Fruit fly (Drosophila melanogaster) whole organism, prepupa: ENCODE measurements around the gene Cp18.

ENCODE experiments used
- Blimp-1 ChIP-seq: fragments of 200-800 bp; sonication (Bioruptor generic); optimal IDR thresholded peaks from 3 replicates; lab custom pipeline; 2017; ENCODE audit warnings: missing biosample characterization, missing genetic modification characterization, mild to moderate bottlenecking, moderate library complexity, missing genetic modification reagents
- CG10631 ChIP-seq: fragments of 200-800 bp; sonication (Bioruptor generic); optimal IDR thresholded peaks from 2 replicates; lab custom pipeline; 2016; ENCODE audit warnings: missing biosample characterization, missing genetic modification characterization
- CG10669 ChIP-seq: fragments of 200-800 bp; sonication (Bioruptor generic); optimal IDR thresholded peaks from 3 replicates; lab custom pipeline; 2018; ENCODE audit warnings: missing biosample characterization, mild to moderate bottlenecking, missing genetic modification characterization, moderate library complexity
- CG11762 ChIP-seq: fragments of 200-800 bp; sonication (Bioruptor generic); optimal IDR thresholded peaks from 3 replicates; lab custom pipeline; 2016; ENCODE audit warnings: missing biosample characterization, missing genetic modification characterization; ENCODE audit not compliant: insufficient read depth
- CG15336 ChIP-seq: fragments of 200-800 bp; sonication (Bioruptor generic); IDR thresholded peaks from 2 replicates; pipeline ENCODE4 v1.3.6; 2022; ENCODE audit warnings: missing biosample characterization, missing genetic modification characterization
- CG16779 ChIP-seq: fragments of 200-800 bp; sonication (Bioruptor generic); optimal IDR thresholded peaks from 3 replicates; lab custom pipeline; 2017; ENCODE audit warnings: missing biosample characterization, mild to moderate bottlenecking, missing genetic modification characterization
- CG3032 ChIP-seq: fragments of 200-800 bp; optimal IDR thresholded peaks from 2 replicates; lab custom pipeline; 2019; ENCODE audit warnings: missing biosample characterization, mild to moderate bottlenecking, missing genetic modification characterization, moderate library complexity
- CG31627 ChIP-seq: fragments of 200-800 bp; sonication (Bioruptor generic); optimal IDR thresholded peaks from 3 replicates; lab custom pipeline; 2016; ENCODE audit warnings: missing biosample characterization, missing genetic modification characterization
- CG32006 ChIP-seq: fragments of 200-800 bp; sonication (Bioruptor generic); optimal IDR thresholded peaks from 3 replicates; lab custom pipeline; 2017; ENCODE audit warnings: missing biosample characterization, mild to moderate bottlenecking, missing genetic modification characterization
- CG34406 ChIP-seq: fragments of 200-800 bp; sonication (Bioruptor generic); optimal IDR thresholded peaks from 3 replicates; lab custom pipeline; 2016; ENCODE audit warnings: missing biosample characterization, missing genetic modification characterization
- CG4318 ChIP-seq: fragments of 200-800 bp; sonication (Bioruptor generic); optimal IDR thresholded peaks from 3 replicates; lab custom pipeline; 2017; ENCODE audit warnings: missing biosample characterization, mild to moderate bottlenecking, missing genetic modification characterization
- CG6163 ChIP-seq: fragments of 200-800 bp; sonication (Bioruptor generic); IDR thresholded peaks from 3 replicates; pipeline ENCODE4 v1.3.6; 2022; ENCODE audit warnings: missing biosample characterization, missing genetic modification characterization
- CG6276 ChIP-seq: fragments of 200-800 bp; sonication (Bioruptor generic); optimal IDR thresholded peaks from 2 replicates; lab custom pipeline; 2017; ENCODE audit warnings: missing biosample characterization, mild to moderate bottlenecking, missing genetic modification characterization
- CG6792 ChIP-seq: fragments of 200-800 bp; sonication (Bioruptor generic); optimal IDR thresholded peaks from 3 replicates; lab custom pipeline; 2016; ENCODE audit warnings: missing biosample characterization, missing genetic modification characterization
- CG6808 ChIP-seq: fragments of 200-800 bp; sonication (Bioruptor generic); optimal IDR thresholded peaks from 3 replicates; lab custom pipeline; 2017; ENCODE audit warnings: missing biosample characterization, missing genetic modification characterization, mild to moderate bottlenecking, moderate library complexity, missing genetic modification reagents
- CG6854 ChIP-seq: fragments of 200-800 bp; sonication (Bioruptor generic); optimal IDR thresholded peaks from 2 replicates; lab custom pipeline; 2017; ENCODE audit warnings: missing biosample characterization, mild to moderate bottlenecking, missing genetic modification characterization
- CG8119 ChIP-seq: fragments of 200-800 bp; sonication (Bioruptor generic); IDR thresholded peaks from 3 replicates; pipeline ENCODE4 v1.3.6; 2022; ENCODE audit warnings: missing biosample characterization, missing genetic modification characterization
- CG8319 ChIP-seq: fragments of 200-800 bp; sonication (Bioruptor generic); optimal IDR thresholded peaks from 3 replicates; lab custom pipeline; 2016; ENCODE audit warnings: missing biosample characterization, missing genetic modification characterization
- CG8632 ChIP-seq: fragments of 200-800 bp; sonication (Bioruptor generic); optimal IDR thresholded peaks from 3 replicates; lab custom pipeline; 2016; ENCODE audit warnings: missing biosample characterization, missing genetic modification characterization
- CG9139 ChIP-seq: fragments of 200-800 bp; sonication (Bioruptor generic); optimal IDR thresholded peaks from 3 replicates; lab custom pipeline; 2017; ENCODE audit warnings: missing biosample characterization, mild to moderate bottlenecking, missing genetic modification characterization
- Eip75B ChIP-seq: fragments of 200-800 bp; sonication (Bioruptor generic); optimal IDR thresholded peaks from 3 replicates; lab custom pipeline; 2016; ENCODE audit warnings: missing biosample characterization, missing genetic modification characterization
- Eip78C ChIP-seq: fragments of 200-800 bp; sonication (Bioruptor generic); peaks from one replicate; lab custom pipeline; 2016; ENCODE audit warnings: missing biosample characterization, missing genetic modification characterization
- Ets21C ChIP-seq: fragments of 200-800 bp; sonication (Bioruptor generic); optimal IDR thresholded peaks from 3 replicates; lab custom pipeline; 2016; ENCODE audit warnings: missing biosample characterization, missing genetic modification characterization
- Ets96B ChIP-seq: fragments of 200-800 bp; optimal IDR thresholded peaks from 2 replicates; lab custom pipeline; 2019; ENCODE audit warnings: missing biosample characterization, mild to moderate bottlenecking, missing genetic modification characterization, moderate library complexity
- Gug ChIP-seq: fragments of 200-800 bp; sonication (Bioruptor generic); IDR thresholded peaks from 2 replicates; pipeline ENCODE4 v1.3.6; 2022; ENCODE audit warnings: missing biosample characterization, missing genetic modification characterization
- Hr4 ChIP-seq: fragments of 200-800 bp; sonication (Bioruptor generic); optimal IDR thresholded peaks from 3 replicates; lab custom pipeline; 2016; ENCODE audit warnings: missing biosample characterization, missing genetic modification characterization
- Lpt ChIP-seq: fragments of 200-800 bp; sonication (Bioruptor generic); optimal IDR thresholded peaks from 3 replicates; lab custom pipeline; 2016; ENCODE audit warnings: missing biosample characterization, missing genetic modification characterization
- Met ChIP-seq: fragments of 200-800 bp; sonication (Bioruptor generic); optimal IDR thresholded peaks from 3 replicates; lab custom pipeline; 2016; ENCODE audit warnings: missing biosample characterization, missing genetic modification characterization
- Smox ChIP-seq: fragments of 200-800 bp; sonication (Bioruptor generic); optimal IDR thresholded peaks from 3 replicates; lab custom pipeline; 2016; ENCODE audit warnings: missing biosample characterization, missing genetic modification characterization
- Sox102F ChIP-seq: fragments of 200-800 bp; sonication (Bioruptor generic); optimal IDR thresholded peaks from 2 replicates; lab custom pipeline; 2016; ENCODE audit warnings: missing biosample characterization, mild to moderate bottlenecking, missing genetic modification characterization
- Sox14 ChIP-seq: fragments of 200-800 bp; sonication (Bioruptor generic); optimal IDR thresholded peaks from 3 replicates; lab custom pipeline; 2016; ENCODE audit warnings: missing biosample characterization, missing genetic modification characterization
- achi ChIP-seq: fragments of 200-800 bp; sonication (Bioruptor generic); optimal IDR thresholded peaks from 3 replicates; lab custom pipeline; 2016; ENCODE audit warnings: missing biosample characterization, missing genetic modification characterization
- acj6 ChIP-seq: fragments of 200-800 bp; sonication (Bioruptor generic); optimal IDR thresholded peaks from 3 replicates; lab custom pipeline; 2016; ENCODE audit warnings: missing biosample characterization, missing genetic modification characterization
- dac ChIP-seq: fragments of 200-800 bp; sonication (Bioruptor generic); optimal IDR thresholded peaks from 2 replicates; lab custom pipeline; 2017; ENCODE audit warnings: missing biosample characterization, mild to moderate bottlenecking, missing genetic modification characterization
- dsx ChIP-seq: fragments of 200-800 bp; optimal IDR thresholded peaks from 3 replicates; lab custom pipeline; 2019; ENCODE audit warnings: missing biosample characterization, mild to moderate bottlenecking, missing genetic modification characterization, moderate library complexity; ENCODE audit not compliant: poor library complexity, severe bottlenecking
- eg ChIP-seq: fragments of 200-800 bp; sonication (Bioruptor generic); IDR thresholded peaks from 3 replicates; pipeline ENCODE4 v1.3.6; 2022; ENCODE audit warnings: missing biosample characterization, missing genetic modification characterization
- esn ChIP-seq: fragments of 200-800 bp; sonication (Bioruptor generic); optimal IDR thresholded peaks from 2 replicates; lab custom pipeline; 2016; ENCODE audit warnings: missing biosample characterization, mild to moderate bottlenecking, missing genetic modification characterization, moderate library complexity
- fd59A ChIP-seq: fragments of 200-800 bp; sonication (Bioruptor generic); optimal IDR thresholded peaks from 2 replicates; lab custom pipeline; 2017; ENCODE audit warnings: missing biosample characterization, mild to moderate bottlenecking, missing genetic modification characterization, missing genetic modification reagents
- fkh ChIP-seq: fragments of 200-800 bp; sonication (Bioruptor generic); optimal IDR thresholded peaks from 3 replicates; lab custom pipeline; 2017; ENCODE audit warnings: missing biosample characterization, mild to moderate bottlenecking, missing genetic modification characterization, moderate library complexity
- lz ChIP-seq: fragments of 200-800 bp; sonication (Bioruptor generic); optimal IDR thresholded peaks from 3 replicates; lab custom pipeline; 2016; ENCODE audit warnings: missing biosample characterization, missing genetic modification characterization
- net ChIP-seq: fragments of 200-800 bp; sonication (Bioruptor generic); optimal IDR thresholded peaks from 3 replicates; lab custom pipeline; 2016; ENCODE audit warnings: missing biosample characterization, missing genetic modification characterization
- pdm3 ChIP-seq: fragments of 200-800 bp; sonication (Bioruptor generic); optimal IDR thresholded peaks from 3 replicates; lab custom pipeline; 2016; ENCODE audit warnings: missing biosample characterization, missing genetic modification characterization
- vri ChIP-seq: fragments of 200-800 bp; sonication (Bioruptor generic); optimal IDR thresholded peaks from 3 replicates; lab custom pipeline; 2016; ENCODE audit warnings: missing biosample characterization, mild to moderate bottlenecking, missing genetic modification characterization

Gene Cp18

DNA sequence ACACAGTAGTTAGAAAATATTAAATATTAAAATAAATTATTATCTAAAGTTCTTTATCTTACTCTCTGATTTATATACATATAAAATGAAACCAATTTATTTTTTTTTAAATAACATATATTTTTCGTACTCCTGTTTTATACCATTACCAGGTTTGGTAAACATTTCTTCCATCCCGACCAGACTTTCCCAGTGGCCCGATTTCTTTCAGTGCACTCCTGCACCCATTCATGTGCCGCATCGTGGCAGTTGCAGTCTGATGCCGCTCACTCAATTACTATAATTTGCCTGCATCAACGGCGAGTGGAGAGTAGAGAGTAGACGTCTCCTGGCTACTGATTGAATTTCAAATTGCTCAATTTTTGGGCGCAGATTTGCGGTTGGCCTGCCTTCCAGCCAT lies 18.8 kb upstream of the Cp18 start (continued):
- TF ChIP-seq CG10631 = peak; percentile 6
- TF ChIP-seq Met (GFP tag; lab: Kevin White, UChicago) = peak; percentile 3
- peak; percentile 30 for TF ChIP-seq CG11762 (GFP tag; lab: Kevin White, UChicago)
- TF ChIP-seq CG32006 (GFP tag; lab: Kevin White, UChicago) = peak; percentile 50
- no peak for TF ChIP-seq Ets21C (GFP tag; lab: Kevin White, UChicago)

DNA sequence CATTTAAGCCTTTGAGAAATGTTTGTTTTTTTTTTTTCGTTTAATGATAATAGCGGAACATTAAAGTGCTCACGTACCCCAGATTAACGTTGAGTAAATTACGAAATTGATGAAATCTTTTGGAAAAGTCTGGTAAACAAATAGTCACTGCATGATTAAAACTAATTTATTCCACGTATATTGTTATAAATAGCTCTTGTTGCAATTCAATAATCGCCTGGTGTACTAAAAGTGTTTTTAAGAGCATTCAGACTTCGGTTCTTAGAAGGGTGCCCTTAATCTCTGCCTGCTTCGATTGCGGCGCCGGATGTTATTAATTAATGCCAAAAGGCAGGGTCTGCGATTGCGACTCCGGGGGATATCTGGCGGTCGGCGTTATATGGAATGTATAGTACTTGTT lies 17.7 kb upstream of the Cp18 start:
- TF ChIP-seq vri (peak; percentile 19), CG6276 (GFP tag; lab: Kevin White, UChicago) (no peak), Hr4 (GFP tag; lab: Kevin White, UChicago) (no peak)

DNA sequence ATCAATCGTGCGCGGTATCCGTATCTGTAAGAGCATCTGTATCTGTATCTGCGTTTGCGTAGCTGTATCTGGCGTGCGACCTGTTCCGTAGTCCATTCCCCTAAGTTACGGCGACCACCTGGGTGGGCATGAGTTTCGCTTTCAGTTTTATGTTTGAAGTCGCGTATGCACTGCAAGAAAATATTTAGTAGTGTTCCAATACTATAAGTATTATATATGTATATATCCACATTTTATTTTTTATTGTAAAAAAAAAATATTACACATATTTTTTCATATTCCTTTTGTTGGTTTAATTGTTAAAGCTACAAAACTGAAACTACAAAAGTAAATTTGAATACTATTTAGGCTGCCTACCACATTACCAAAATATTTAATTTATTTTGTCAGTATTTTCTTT lies 13.7 kb upstream of the Cp18 start:
- TF ChIP-seq CG6276 (GFP tag; lab: Kevin White, UChicago) (no peak), CG8632 (GFP tag; lab: Kevin White, UChicago) (peak; percentile 10), Met (GFP tag; lab: Kevin White, UChicago) (no peak), CG6792 (GFP tag; lab: Kevin White, UChicago) (peak; percentile 9), fd59A (no peak), CG6163 (GFP tag; lab: Robert Waterston, UW) (0 out of 3 replicates have a peak, but pooled peaks have one; percentile 19), esn (peak; percentile 18), CG3032 (peak; percentile 26), Eip78C (GFP tag; lab: Kevin White, UChicago) (peak; percentile 43), Ets96B (tag; lab: Kevin White, UChicago) (peak; percentile 6), CG32006 (GFP tag; lab: Kevin White, UChicago) (peak; percentile 33), CG34406 (GFP tag; lab: Kevin White, UChicago) (peak; percentile 35), CG31627 (no peak), pdm3 (GFP tag; lab: Kevin White, UChicago) (no peak), Blimp-1 (GFP tag; lab: Kevin White, UChicago) (peak; percentile 30), CG8119 (0 out of 3 replicates have a peak, but pooled peaks have one; percentile 31), achi (GFP tag; lab: Kevin White, UChicago) (peak; percentile 13)

DNA sequence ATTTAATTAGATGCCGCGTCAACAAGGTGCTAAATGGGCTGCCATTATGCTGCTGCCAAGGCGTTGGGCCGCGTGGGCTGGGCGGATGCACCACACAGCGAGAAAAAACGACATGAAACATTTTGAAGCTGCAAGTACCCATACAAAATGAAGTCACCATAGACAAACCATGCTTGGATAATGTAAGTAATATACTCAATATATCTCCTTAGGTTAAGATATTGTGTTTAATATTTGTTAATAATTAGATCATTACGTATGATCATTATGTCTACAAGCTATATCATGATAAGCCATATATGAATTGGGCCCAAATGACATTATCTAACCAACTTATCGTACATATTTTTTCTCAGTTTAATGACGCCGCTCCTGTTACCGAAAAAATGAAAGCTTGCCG lies 10.6 kb upstream of the Cp18 start:
- TF ChIP-seq CG31627 (peak; percentile 47), CG8119 (no peak), CG8632 (GFP tag; lab: Kevin White, UChicago) (peak; percentile 14), Met (GFP tag; lab: Kevin White, UChicago) (peak; percentile 65), CG32006 (GFP tag; lab: Kevin White, UChicago) (peak; percentile 66), CG4318 (GFP tag; lab: Kevin White, UChicago) (peak; percentile 25), acj6 (peak; percentile 35), CG10669 (GFP tag; lab: Kevin White, UChicago) (no peak), CG9139 (no peak), achi (GFP tag; lab: Kevin White, UChicago) (peak; percentile 24), CG3032 (peak; percentile 23), CG15336 (no peak), esn (peak; percentile 68), CG10631 (peak; percentile 35), fd59A (no peak), Gug (no peak), Sox102F (peak; percentile 61), CG16779 (tag; lab: Kevin White, UChicago) (no peak), Ets96B (tag; lab: Kevin White, UChicago) (peak; percentile 7), CG6854 (GFP tag; lab: Kevin White, UChicago) (no peak), Blimp-1 (GFP tag; lab: Kevin White, UChicago) (no peak), net (GFP tag; lab: Kevin White, UChicago) (peak; percentile 31), Smox (peak; percentile 68), fkh (GFP tag; lab: Kevin White, UChicago) (no peak), Eip75B (GFP tag; lab: Kevin White, UChicago) (peak; percentile 37), Lpt (GFP tag; lab: Kevin White, UChicago) (no peak), Sox14 (GFP tag; lab: Kevin White, UChicago) (peak; percentile 43), dsx (GFP tag; lab: Kevin White, UChicago) (no peak), CG8319 (no peak), CG11762 (GFP tag; lab: Kevin White, UChicago) (no peak), lz (peak; percentile 48), CG6808 (GFP tag; lab: Kevin White, UChicago) (peak; percentile 29), eg (GFP tag; lab: Robert Waterston, UW) (no peak), CG6276 (GFP tag; lab: Kevin White, UChicago) (peak; percentile 9), CG6163 (GFP tag; lab: Robert Waterston, UW) (no peak), Hr4 (GFP tag; lab: Kevin White, UChicago) (peak; percentile 50), dac (GFP tag; lab: Kevin White, UChicago) (no peak)
